Fruit fly (Drosophila melanogaster): ENCODE data around the gene Gba1b.

Gene Gba1b

dm6 chr3R:23669401-23670216 is 35.0 kb upstream of the Gba1b start, which contains the start of gene CG31145 (continued):
- peak; percentile 98 for TF ChIP-seq CG7357 (GFP tag; IDR thresholded peaks at IDR 0.05)
- peak; percentile 99 for TF ChIP-seq NK7.1 (GFP tag; optimal IDR thresholded peaks at IDR 0.05)
- TF ChIP-seq gce (GFP tag; IDR thresholded peaks at IDR 0.05), result peak; percentile 97
- no peak for TF ChIP-seq prd (optimal IDR thresholded peaks at IDR 0.05)
- TF ChIP-seq prd (GFP tag; IDR thresholded peaks at IDR 0.05), result peak; percentile 99
- TF ChIP-seq lbe (GFP tag; optimal IDR thresholded peaks at IDR 0.05), result peak; percentile 97
- peak; percentile 73 for TF ChIP-seq crol (GFP tag; IDR thresholded peaks at IDR 0.05)
- TF ChIP-seq CG12071 (GFP tag; optimal IDR thresholded peaks at IDR 0.05), result peak; percentile 99
- TF ChIP-seq Elba2 (GFP tag; optimal IDR thresholded peaks at IDR 0.05), result peak; percentile 87
- peak; percentile 100 for TF ChIP-seq dmrt99B (tag; optimal IDR thresholded peaks at IDR 0.05)
- TF ChIP-seq gem (tag; optimal IDR thresholded peaks at IDR 0.05), result peak; percentile 100
- peak; percentile 100 for TF ChIP-seq HmgZ (tag; optimal IDR thresholded peaks at IDR 0.05)
- TF ChIP-seq CG14667 (GFP tag; IDR thresholded peaks at IDR 0.05), result peak; percentile 98
- peak; percentile 95 for TF ChIP-seq CG4707 (GFP tag; optimal IDR thresholded peaks at IDR 0.05)
- no peak for TF ChIP-seq inv (GFP tag; IDR thresholded peaks at IDR 0.05; ENCODE audit: partially characterized antibody)
- TF ChIP-seq ash1 (GFP tag; optimal IDR thresholded peaks at IDR 0.05), result peak; percentile 82
- peak; percentile 98 for TF ChIP-seq CrebB (tag; optimal IDR thresholded peaks at IDR 0.05)
- TF ChIP-seq CG11504 (tag; optimal IDR thresholded peaks at IDR 0.05), result peak; percentile 99
- peak; percentile 98 for TF ChIP-seq ci (GFP tag; IDR thresholded peaks at IDR 0.05)
- peak; percentile 99 for TF ChIP-seq jumu (GFP tag; optimal IDR thresholded peaks at IDR 0.05)
- TF ChIP-seq CG10267 (tag; optimal IDR thresholded peaks at IDR 0.05), result peak; percentile 96
- peak; percentile 100 for TF ChIP-seq CG17359 (tag; optimal IDR thresholded peaks at IDR 0.05)
- peak; percentile 95 for TF ChIP-seq ssp (GFP tag; IDR thresholded peaks at IDR 0.05)
- TF ChIP-seq Doc3 (GFP tag; IDR thresholded peaks at IDR 0.05; ENCODE audit: partially characterized antibody), result no peak
- TF ChIP-seq chm (GFP tag; IDR thresholded peaks at IDR 0.05), result peak; percentile 95
- TF ChIP-seq zen2 (GFP tag; IDR thresholded peaks at IDR 0.05; ENCODE audit: partially characterized antibody), result no peak
- TF ChIP-seq repo (GFP tag; optimal IDR thresholded peaks at IDR 0.05), result peak; percentile 99
- peak; percentile 98 for TF ChIP-seq nerfin-1 (tag; optimal IDR thresholded peaks at IDR 0.05)
- peak; percentile 99 for TF ChIP-seq CG32532 (GFP tag; IDR thresholded peaks at IDR 0.05)
- TF ChIP-seq tgo (GFP tag; IDR thresholded peaks at IDR 0.05), result peak; percentile 99
- TF ChIP-seq ttk (GFP tag; IDR thresholded peaks at IDR 0.05), result peak; percentile 99
- TF ChIP-seq CG13424 (tag; optimal IDR thresholded peaks at IDR 0.05), result peak; percentile 100
- TF ChIP-seq CG10543 (GFP tag; optimal IDR thresholded peaks at IDR 0.05), result peak; percentile 99
- peak; percentile 99 for TF ChIP-seq cwo (GFP tag; optimal IDR thresholded peaks at IDR 0.05)
- peak; percentile 98 for TF ChIP-seq MBD-R2 (GFP tag; IDR thresholded peaks at IDR 0.05)
- TF ChIP-seq CG14860 (GFP tag; IDR thresholded peaks at IDR 0.05; ENCODE audit: partially characterized antibody), result no peak
- peak; percentile 100 for TF ChIP-seq CG18619 (GFP tag; optimal IDR thresholded peaks at IDR 0.05)
- TF ChIP-seq CG4617 (GFP tag; optimal IDR thresholded peaks at IDR 0.05; ENCODE audit: borderline replicate concordance), result peak; percentile 99
- TF ChIP-seq CG14710 (tag; optimal IDR thresholded peaks at IDR 0.05), result peak; percentile 98
- TF ChIP-seq knrl (GFP tag; IDR thresholded peaks at IDR 0.05; ENCODE audit: partially characterized antibody), result peak; percentile 37; the same call in 1 of the 3 replicates
- peak; percentile 100 for TF ChIP-seq nau (GFP tag; optimal IDR thresholded peaks at IDR 0.05)
- peak; percentile 93 for TF ChIP-seq CG11696 (GFP tag; IDR thresholded peaks at IDR 0.05)
- TF ChIP-seq Abd-B (GFP tag; optimal IDR thresholded peaks at IDR 0.05), result peak; percentile 100
- TF ChIP-seq CG7271 (tag; optimal IDR thresholded peaks at IDR 0.05), result peak; percentile 92
- peak; percentile 99 for TF ChIP-seq CG9727 (GFP tag; optimal IDR thresholded peaks at IDR 0.05)
- peak; percentile 100 for TF ChIP-seq nmo (GFP tag; optimal IDR thresholded peaks at IDR 0.05)
- TF ChIP-seq slbo (GFP tag; IDR thresholded peaks at IDR 0.05), result peak; percentile 99
- TF ChIP-seq so (GFP tag; IDR thresholded peaks at IDR 0.05), result peak; percentile 99
